Worm (Caenorhabditis elegans) whole organism, L4/young adult: ENCODE results near the gene smf-2.

Experiments used
- dao-5 ChIP-seq: sonication (generic microtip); optimal IDR thresholded peaks from 2 replicates; lab custom pipeline; 2016; ENCODE audit warnings: missing genotype, missing genetic modification characterization, moderate library complexity, missing compliant biosample characterization
- him-1 ChIP-seq: sonication (generic microtip); optimal IDR thresholded peaks from 2 replicates; lab custom pipeline; 2016; ENCODE audit warnings: missing genotype, missing genetic modification reagents, missing genetic modification characterization, missing compliant biosample characterization

ce11 chrX:6737329-6738008 is 19.0 kb upstream of the smf-2 start:
- TF ChIP-seq him-1 (tag; lab: Kevin White, UChicago) (peak; percentile 84), dao-5 (tag; lab: Kevin White, UChicago) (no peak)
